Fruit fly (Drosophila melanogaster): ENCODE measurements around the gene dlg1.

dlg1 gene

dm6 chrX:11383530-11383929 lies 14.1 kb downstream of the dlg1 start:
- TF ChIP-seq CG10669 (GFP tag; optimal IDR thresholded peaks at IDR 0.05) (peak; percentile 24), Eip75B (GFP tag; optimal IDR thresholded peaks at IDR 0.05) (no peak), svp (GFP tag) (peak; percentile 59), fkh (GFP tag; optimal IDR thresholded peaks at IDR 0.05) (no peak), acj6 (GFP tag; optimal IDR thresholded peaks at IDR 0.05) (peak; percentile 5), CG10631 (GFP tag; optimal IDR thresholded peaks at IDR 0.05) (peak; percentile 5), Gug (GFP tag; IDR thresholded peaks at IDR 0.05) (no peak), Ets96B (tag; optimal IDR thresholded peaks at IDR 0.05) (peak; percentile 10), fd85E (GFP tag; optimal IDR thresholded peaks at IDR 0.05) (no peak)

dm6 chrX:11384023-11384444 lies 14.6 kb downstream of the dlg1 start:
- TF ChIP-seq CG11902 (GFP tag; optimal IDR thresholded peaks at IDR 0.05) = peak; percentile 8
- TF ChIP-seq Lpt (GFP tag; optimal IDR thresholded peaks at IDR 0.05) = no peak
- peak; percentile 27 for TF ChIP-seq Sox102F (GFP tag; optimal IDR thresholded peaks at IDR 0.05)
- peak; percentile 22 for TF ChIP-seq Smox (GFP tag; optimal IDR thresholded peaks at IDR 0.05)
- peak; percentile 40 for TF ChIP-seq acj6 (GFP tag; optimal IDR thresholded peaks at IDR 0.05)
- TF ChIP-seq Sox14 (GFP tag; optimal IDR thresholded peaks at IDR 0.05) = peak; percentile 6
- peak; percentile 24 for TF ChIP-seq net (GFP tag; optimal IDR thresholded peaks at IDR 0.05)
- TF ChIP-seq CG11762 (GFP tag; optimal IDR thresholded peaks at IDR 0.05; ENCODE audit: insufficient read depth) = no peak
- TF ChIP-seq achi (GFP tag; optimal IDR thresholded peaks at IDR 0.05) = peak; percentile 24
- TF ChIP-seq Blimp-1 (GFP tag; optimal IDR thresholded peaks at IDR 0.05) = no peak
- TF ChIP-seq CG6808 (GFP tag; optimal IDR thresholded peaks at IDR 0.05) = peak; percentile 9
- peak; percentile 63; the same call in 2 of the 3 replicates for TF ChIP-seq eg (GFP tag; IDR thresholded peaks at IDR 0.05)
- peak; percentile 18 for TF ChIP-seq dsx (GFP tag; optimal IDR thresholded peaks at IDR 0.05; ENCODE audit: poor library complexity, severe bottlenecking)
- TF ChIP-seq CG9139 (GFP tag; optimal IDR thresholded peaks at IDR 0.05) = no peak
- TF ChIP-seq fkh (GFP tag; optimal IDR thresholded peaks at IDR 0.05) = peak; percentile 12
- no peak for TF ChIP-seq fd85E (GFP tag; optimal IDR thresholded peaks at IDR 0.05)
- no peak for TF ChIP-seq CG31627 (GFP tag; optimal IDR thresholded peaks at IDR 0.05)
- peak; percentile 20 for TF ChIP-seq cyc (GFP tag; optimal IDR thresholded peaks at IDR 0.05)
- TF ChIP-seq svp (GFP tag) = peak; percentile 36
- peak; percentile 44 for TF ChIP-seq CG10669 (GFP tag; optimal IDR thresholded peaks at IDR 0.05)
- TF ChIP-seq CG8632 (GFP tag; optimal IDR thresholded peaks at IDR 0.05) = no peak
- TF ChIP-seq CG15336 (GFP tag; IDR thresholded peaks at IDR 0.05) = peak; percentile 64
- TF ChIP-seq Eip78C (GFP tag) = peak; percentile 85
- TF ChIP-seq Gug (GFP tag; IDR thresholded peaks at IDR 0.05) = peak; percentile 34
- peak; percentile 29 for TF ChIP-seq CG3919 (GFP tag; optimal IDR thresholded peaks at IDR 0.05)
- no peak for TF ChIP-seq CG8319 (GFP tag; optimal IDR thresholded peaks at IDR 0.05)
- TF ChIP-seq CG6163 (GFP tag; IDR thresholded peaks at IDR 0.05) = peak; percentile 68
- peak; percentile 3 for TF ChIP-seq CG34406 (GFP tag; optimal IDR thresholded peaks at IDR 0.05)
- peak; percentile 38 for TF ChIP-seq pdm3 (GFP tag; optimal IDR thresholded peaks at IDR 0.05)
- TF ChIP-seq CG4318 (GFP tag; optimal IDR thresholded peaks at IDR 0.05) = peak; percentile 33
- peak; percentile 2 to 50 for TF ChIP-seq ss (GFP tag; optimal IDR thresholded peaks at IDR 0.05)
- no peak for TF ChIP-seq Eip93F (GFP tag; optimal IDR thresholded peaks at IDR 0.05)
- peak; percentile 49; the same call in 1 of the 2 replicates for TF ChIP-seq CG11294 (GFP tag; IDR thresholded peaks at IDR 0.05)
- TF ChIP-seq CG3032 (tag; optimal IDR thresholded peaks at IDR 0.05) = peak; percentile 39
- TF ChIP-seq OdsH (GFP tag; optimal IDR thresholded peaks at IDR 0.05) = peak; percentile 60
- TF ChIP-seq vri (GFP tag; optimal IDR thresholded peaks at IDR 0.05) = no peak
- peak; percentile 37 for TF ChIP-seq CG32006 (GFP tag; optimal IDR thresholded peaks at IDR 0.05)
- peak; percentile 3 for TF ChIP-seq dac (GFP tag; optimal IDR thresholded peaks at IDR 0.05)
- TF ChIP-seq Ets96B (tag; optimal IDR thresholded peaks at IDR 0.05) = peak; percentile 18
- TF ChIP-seq CG8119 (GFP tag; IDR thresholded peaks at IDR 0.05) = peak; percentile 36; the same call in 2 of the 3 replicates
- TF ChIP-seq CG1621 (tag; optimal IDR thresholded peaks at IDR 0.05) = no peak
- peak; percentile 17 for TF ChIP-seq lz (GFP tag; optimal IDR thresholded peaks at IDR 0.05)
- TF ChIP-seq Hr4 (GFP tag; optimal IDR thresholded peaks at IDR 0.05) = peak; percentile 42
- TF ChIP-seq CG6854 (GFP tag; optimal IDR thresholded peaks at IDR 0.05) = no peak
- peak; percentile 20 for TF ChIP-seq CG6792 (GFP tag; optimal IDR thresholded peaks at IDR 0.05)
- no peak for TF ChIP-seq CG7368 (GFP tag; optimal IDR thresholded peaks at IDR 0.05)
- TF ChIP-seq topi (GFP tag; optimal IDR thresholded peaks at IDR 0.05) = peak; percentile 39

Data from whole organism, prepupa.